Worm (Caenorhabditis elegans) whole organism, L1 larva: Measurements from ENCODE around the gene AH9.3.

ENCODE experiments used
- C04F5.9 ChIP-seq: sonication (generic microtip); optimal IDR thresholded peaks from 2 replicates; lab custom pipeline; 2016; ENCODE audit warnings: missing genetic modification characterization, missing compliant biosample characterization
- C16A3.4 ChIP-seq: fragments of 150-350 bp; optimal IDR thresholded peaks from 2 replicates; lab custom pipeline; 2014; ENCODE audit warnings: missing biosample characterization, missing genetic modification characterization
- C34B4.2 ChIP-seq: sonication (generic microtip); optimal IDR thresholded peaks from 2 replicates; lab custom pipeline; 2017; ENCODE audit warnings: mild to moderate bottlenecking, missing genetic modification characterization, missing compliant biosample characterization
- F16B12.6 ChIP-seq: fragments of 150-350 bp; optimal IDR thresholded peaks from 2 replicates; lab custom pipeline; 2014; ENCODE audit warnings: missing biosample characterization, missing genetic modification characterization
- Y116A8C.19 ChIP-seq: sonication (generic microtip); optimal IDR thresholded peaks from 2 replicates; lab custom pipeline; 2016; ENCODE audit warnings: missing compliant biosample characterization, missing genetic modification characterization, borderline replicate concordance
- aha-1 ChIP-seq: fragments of 150-350 bp; optimal IDR thresholded peaks from 2 replicates; lab custom pipeline; 2014; ENCODE audit warnings: missing biosample characterization, missing genetic modification characterization
- alr-1 ChIP-seq: fragments of 200-800 bp; sonication (Bioruptor generic); optimal IDR thresholded peaks from 2 replicates; lab custom pipeline; 2018; ENCODE audit warnings: borderline replicate concordance, mild to moderate bottlenecking, missing genetic modification characterization, missing compliant biosample characterization
- ceh-63 ChIP-seq: fragments of 200-800 bp; sonication (Bioruptor generic); optimal IDR thresholded peaks from 2 replicates; lab custom pipeline; 2018; ENCODE audit warnings: mild to moderate bottlenecking, missing genetic modification characterization, missing compliant biosample characterization
- dsc-1 ChIP-seq: sonication (generic microtip); optimal IDR thresholded peaks from 2 replicates; lab custom pipeline; 2016; ENCODE audit warnings: mild to moderate bottlenecking, missing genetic modification characterization, missing compliant biosample characterization
- efl-3 ChIP-seq: fragments of 200-800 bp; sonication (Bioruptor generic); optimal IDR thresholded peaks from 2 replicates; lab custom pipeline; 2018; ENCODE audit warnings: mild to moderate bottlenecking, missing genetic modification characterization, missing compliant biosample characterization
- egl-27 ChIP-seq, 2 experiments: fragments of 150-350 bp in 1 of 2; sonication (generic microtip); optimal IDR thresholded peaks; 3 replicates each; lab custom pipeline; 2017 to 2018; ENCODE audit warnings: missing biosample characterization in 2 of 2, missing genetic modification characterization in 2 of 2, missing genetic modification reagents in 2 of 2
- elt-2 ChIP-seq: sonication (generic microtip); optimal IDR thresholded peaks from 2 replicates; lab custom pipeline; 2016; ENCODE audit warnings: missing genetic modification characterization, mild to moderate bottlenecking, inconsistent platforms, missing compliant biosample characterization, missing genetic modification reagents
- elt-3 ChIP-seq, 6 experiments: fragments of 150-350 bp in 1 of 6; sonication (generic microtip); optimal IDR thresholded peaks; 2 replicates each; lab custom pipeline; 2017 to 2018; ENCODE audit warnings: missing biosample characterization in 6 of 6, missing genetic modification characterization in 6 of 6, inconsistent platforms in 1 of 6
- ets-5 ChIP-seq: fragments of 200-800 bp; sonication (Bioruptor generic); IDR thresholded peaks from 2 replicates; pipeline ENCODE4 v1.3.6; 2022; ENCODE audit warnings: missing genetic modification characterization, missing compliant biosample characterization
- fkh-10 ChIP-seq: sonication (generic microtip); optimal IDR thresholded peaks from 2 replicates; lab custom pipeline; 2017; ENCODE audit warnings: missing biosample characterization, missing genetic modification reagents, missing genetic modification characterization
- fkh-8 ChIP-seq: sonication (generic microtip); optimal IDR thresholded peaks from 2 replicates; lab custom pipeline; 2016; ENCODE audit warnings: mild to moderate bottlenecking, missing genetic modification characterization, missing compliant biosample characterization
- grh-1 ChIP-seq: fragments of 200-800 bp; sonication (Bioruptor generic); IDR thresholded peaks from 2 replicates; pipeline ENCODE4 v1.3.6; 2022; ENCODE audit warnings: missing genetic modification reagents, missing genetic modification characterization, missing compliant biosample characterization
- hlh-4 ChIP-seq: sonication (generic microtip); optimal IDR thresholded peaks from 2 replicates; lab custom pipeline; 2016; ENCODE audit warnings: mild to moderate bottlenecking, missing genetic modification characterization, missing compliant biosample characterization
- irx-1 ChIP-seq: sonication (generic microtip); optimal IDR thresholded peaks from 2 replicates; lab custom pipeline; 2016; ENCODE audit warnings: missing genetic modification characterization, missing compliant biosample characterization
- lin-13 ChIP-seq: fragments of 150-350 bp; optimal IDR thresholded peaks from 2 replicates; lab custom pipeline; 2014; ENCODE audit warnings: missing biosample characterization, missing genetic modification reagents, missing genetic modification characterization
- lin-14 ChIP-seq: fragments of 200-800 bp; sonication (Bioruptor generic); optimal IDR thresholded peaks from 2 replicates; lab custom pipeline; 2018; ENCODE audit warnings: mild to moderate bottlenecking, missing genetic modification characterization, moderate library complexity, missing compliant biosample characterization
- lin-35 ChIP-seq, 2 experiments: fragments of 150-350 bp; optimal IDR thresholded peaks; 2 replicates each; lab custom pipeline; 2014; ENCODE audit warnings: missing biosample characterization in 2 of 2, missing genetic modification characterization in 2 of 2, missing genetic modification reagents in 2 of 2
- lin-39 ChIP-seq: fragments of 150-350 bp; optimal IDR thresholded peaks from 2 replicates; lab custom pipeline; 2014; ENCODE audit warnings: missing biosample characterization, missing genetic modification reagents, missing genetic modification characterization
- lsy-2 ChIP-seq, 2 experiments: fragments of 150-350 bp; optimal IDR thresholded peaks; 2 replicates each; lab custom pipeline; 2014; ENCODE audit warnings: missing biosample characterization in 2 of 2, missing genetic modification characterization in 2 of 2
- mab-9 ChIP-seq: fragments of 200-800 bp; sonication (Bioruptor generic); IDR thresholded peaks from 2 replicates; pipeline ENCODE4 v1.3.6; 2022; ENCODE audit warnings: missing genetic modification reagents, missing genetic modification characterization, missing compliant biosample characterization
- mef-2 ChIP-seq: fragments of 150-350 bp; optimal IDR thresholded peaks from 2 replicates; lab custom pipeline; 2014; ENCODE audit warnings: missing biosample characterization, missing genetic modification characterization
- mep-1 ChIP-seq: fragments of 150-350 bp; optimal IDR thresholded peaks from 2 replicates; lab custom pipeline; 2014; ENCODE audit warnings: missing biosample characterization, missing genetic modification characterization
- nhr-11 ChIP-seq: fragments of 150-350 bp; optimal IDR thresholded peaks from 2 replicates; lab custom pipeline; 2014; ENCODE audit warnings: missing biosample characterization, missing genetic modification characterization
- nhr-12 ChIP-seq: sonication (generic microtip); optimal IDR thresholded peaks from 2 replicates; lab custom pipeline; 2017; ENCODE audit warnings: missing biosample characterization, missing genetic modification characterization
- nhr-237 ChIP-seq: fragments of 150-350 bp; optimal IDR thresholded peaks from 2 replicates; lab custom pipeline; 2014; ENCODE audit warnings: missing biosample characterization, missing genetic modification characterization
- nhr-28 ChIP-seq: fragments of 150-350 bp; optimal IDR thresholded peaks from 2 replicates; lab custom pipeline; 2014; ENCODE audit warnings: missing biosample characterization, missing genetic modification characterization
- nhr-47 ChIP-seq: sonication (generic microtip); optimal IDR thresholded peaks from 2 replicates; lab custom pipeline; 2016; ENCODE audit warnings: mild to moderate bottlenecking, missing genetic modification characterization, moderate library complexity, missing compliant biosample characterization
- nhr-77 ChIP-seq: fragments of 150-350 bp; optimal IDR thresholded peaks from 2 replicates; lab custom pipeline; 2014; ENCODE audit warnings: missing biosample characterization, missing genetic modification characterization
- nhr-84 ChIP-seq: sonication (generic microtip); optimal IDR thresholded peaks from 2 replicates; lab custom pipeline; 2017; ENCODE audit warnings: missing biosample characterization, missing genetic modification characterization
- nhr-85 ChIP-seq: sonication (generic microtip); peaks from one replicate; lab custom pipeline; 2016; ENCODE audit warnings: missing genetic modification characterization, inconsistent platforms, missing compliant biosample characterization
- nhr-90 ChIP-seq: sonication (generic microtip); optimal IDR thresholded peaks from 2 replicates; lab custom pipeline; 2016; ENCODE audit warnings: mild to moderate bottlenecking, missing genetic modification characterization, missing compliant biosample characterization; ENCODE audit not compliant: poor library complexity
- pax-3 ChIP-seq: fragments of 200-800 bp; sonication (Bioruptor generic); optimal IDR thresholded peaks from 2 replicates; lab custom pipeline; 2018; ENCODE audit warnings: mild to moderate bottlenecking, missing genetic modification characterization, moderate library complexity, missing compliant biosample characterization
- rnt-1 ChIP-seq: sonication (generic microtip); optimal IDR thresholded peaks from 2 replicates; lab custom pipeline; 2016; ENCODE audit warnings: mild to moderate bottlenecking, missing genetic modification characterization, moderate library complexity, missing compliant biosample characterization
- skn-1 ChIP-seq: fragments of 150-350 bp; optimal IDR thresholded peaks from 2 replicates; lab custom pipeline; 2014; ENCODE audit warnings: missing biosample characterization, missing genetic modification characterization
- snpc-4 ChIP-seq: fragments of 150-350 bp; optimal IDR thresholded peaks from 2 replicates; lab custom pipeline; 2014; ENCODE audit warnings: missing biosample characterization, missing genetic modification characterization
- sox-4 ChIP-seq: sonication (generic microtip); optimal IDR thresholded peaks from 2 replicates; lab custom pipeline; 2016; ENCODE audit warnings: missing genetic modification characterization, missing compliant biosample characterization
- sptf-1 ChIP-seq: fragments of 150-350 bp; optimal IDR thresholded peaks from 2 replicates; lab custom pipeline; 2014; ENCODE audit warnings: missing biosample characterization, missing genetic modification characterization
- swsn-7 ChIP-seq: sonication (generic microtip); optimal IDR thresholded peaks from 2 replicates; lab custom pipeline; 2016; ENCODE audit warnings: missing genetic modification characterization, missing compliant biosample characterization
- unc-62 ChIP-seq: fragments of 150-350 bp; optimal IDR thresholded peaks from 2 replicates; lab custom pipeline; 2014; ENCODE audit warnings: missing biosample characterization, missing genetic modification reagents, missing genetic modification characterization
- unc-86 ChIP-seq: sonication (generic microtip); optimal IDR thresholded peaks from 2 replicates; lab custom pipeline; 2016; ENCODE audit warnings: missing genetic modification characterization, missing compliant biosample characterization
- unc-98 ChIP-seq: fragments of 200-800 bp; sonication (Bioruptor generic); IDR thresholded peaks from 2 replicates; pipeline ENCODE4 v1.3.6; 2022; ENCODE audit warnings: missing genetic modification characterization, missing compliant biosample characterization
- vab-15 ChIP-seq: sonication (generic microtip); optimal IDR thresholded peaks from 2 replicates; lab custom pipeline; 2017; ENCODE audit warnings: missing genotype, mild to moderate bottlenecking, missing genetic modification characterization, missing compliant biosample characterization
- xbp-1 ChIP-seq: sonication (generic microtip); optimal IDR thresholded peaks from 2 replicates; lab custom pipeline; 2016; ENCODE audit warnings: missing genetic modification characterization, missing compliant biosample characterization
- zag-1 ChIP-seq: fragments of 150-350 bp; optimal IDR thresholded peaks from 2 replicates; lab custom pipeline; 2014; ENCODE audit warnings: missing biosample characterization, missing genetic modification characterization
- zip-4 ChIP-seq: fragments of 200-800 bp; sonication (Bioruptor generic); optimal IDR thresholded peaks from 2 replicates; lab custom pipeline; 2018; ENCODE audit warnings: mild to moderate bottlenecking, missing genetic modification characterization, moderate library complexity, missing compliant biosample characterization
- ztf-11 ChIP-seq, 2 experiments: sonication (generic microtip); optimal IDR thresholded peaks; 2 replicates each; lab custom pipeline; 2016 to 2017; ENCODE audit warnings: missing genetic modification characterization in 2 of 2, missing biosample characterization in 1 of 2, missing compliant biosample characterization in 1 of 2
- ztf-4 ChIP-seq: fragments of 150-350 bp; optimal IDR thresholded peaks from 2 replicates; lab custom pipeline; 2014; ENCODE audit warnings: missing biosample characterization, missing genetic modification characterization

Gene AH9.3

ce11 chrX:2242568-2243185, 18.2 kb downstream of the AH9.3 start, which contains the start of gene rpl-11.2 (continued):
- TF ChIP-seq hlh-4 (tag; lab: Kevin White, UChicago) (no peak), unc-62 (no peak), unc-86 (peak; percentile 96), dsc-1 (tag; lab: Kevin White, UChicago) (peak; percentile 97), sptf-1 (tag; lab: Kevin White, UChicago) (no peak), ceh-63 (no peak), pax-3 (peak; percentile 89), lin-35 (GFP tag; optimal IDR thresholded peaks at IDR 0.05; lab: Kevin White, UChicago) (peak; percentile 89 to 95), unc-98 (GFP tag; lab: Robert Waterston, UW) (peak; percentile 20; the same call in 1 of the 2 replicates), lin-13 (peak; percentile 98), elt-2 (tag; lab: Kevin White, UChicago) (peak; percentile 83), lin-14 (GFP tag; lab: Kevin White, UChicago) (peak; percentile 98), nhr-47 (tag; lab: Kevin White, UChicago) (peak; percentile 98), swsn-7 (tag; lab: Kevin White, UChicago) (peak; percentile 98), fkh-10 (peak; percentile 97), grh-1 (peak; percentile 93), nhr-11 (tag; lab: Kevin White, UChicago) (peak; percentile 94), C34B4.2 (tag; lab: Kevin White, UChicago) (no peak), skn-1 (tag; lab: Kevin White, UChicago) (peak; percentile 99), elt-3 (tag; optimal IDR thresholded peaks at IDR 0.05; lab: Kevin White, UChicago) (peak; percentile 95 to 99 (median 96)), mef-2 (tag; lab: Kevin White, UChicago) (peak; percentile 92), fkh-8 (tag; lab: Kevin White, UChicago) (peak; percentile 97), nhr-12 (tag; lab: Kevin White, UChicago) (peak; percentile 56), sox-4 (tag; lab: Kevin White, UChicago) (peak; percentile 83), lin-39 (peak; percentile 96), irx-1 (tag; lab: Kevin White, UChicago) (peak; percentile 94), nhr-90 (tag; lab: Kevin White, UChicago) (peak; percentile 98), nhr-28 (tag; lab: Kevin White, UChicago) (peak; percentile 25), mep-1 (tag; lab: Kevin White, UChicago) (peak; percentile 99), mab-9 (peak; percentile 88), egl-27 (tag; optimal IDR thresholded peaks at IDR 0.05; lab: Kevin White, UChicago) (peak; percentile 60 to 88), efl-3 (GFP tag; lab: Kevin White, UChicago) (peak; percentile 11), xbp-1 (tag; lab: Kevin White, UChicago) (peak; percentile 98), aha-1 (tag; lab: Kevin White, UChicago) (peak; percentile 73), C04F5.9 (tag; lab: Kevin White, UChicago) (peak; percentile 75), nhr-77 (tag; lab: Kevin White, UChicago) (peak; percentile 98), zag-1 (peak; percentile 94), alr-1 (no peak), snpc-4 (tag; lab: Kevin White, UChicago) (peak; percentile 79), C16A3.4 (tag; lab: Kevin White, UChicago) (peak; percentile 99), ets-5 (GFP tag; lab: Robert Waterston, UW) (no peak), nhr-84 (peak; percentile 20), Y116A8C.19 (tag; lab: Kevin White, UChicago) (no peak), nhr-85 (peak; percentile 99), rnt-1 (tag; lab: Kevin White, UChicago) (peak; percentile 97), vab-15 (tag; lab: Kevin White, UChicago) (peak; percentile 90), F16B12.6 (peak; percentile 68), ztf-4 (tag; lab: Kevin White, UChicago) (peak; percentile 94), ztf-11 (tag; optimal IDR thresholded peaks at IDR 0.05; lab: Kevin White, UChicago) (peak in 1 of 2 experiments; percentile 92), zip-4 (GFP tag; lab: Kevin White, UChicago) (peak; percentile 79), lsy-2 (tag; optimal IDR thresholded peaks at IDR 0.05; lab: Kevin White, UChicago) (peak; percentile 99 to 100), nhr-237 (tag; lab: Kevin White, UChicago) (peak; percentile 94)
